Fruit fly (Drosophila melanogaster): ENCODE results near the gene RpS27A.

RpS27A gene

dm6 chr2L:10442048-10442790, 34.1 kb downstream of the RpS27A start, which contains the start of gene loh (continued):
- TF ChIP-seq tup (GFP tag; optimal IDR thresholded peaks at IDR 0.05) (no peak), nmo (GFP tag; optimal IDR thresholded peaks at IDR 0.05) (peak; percentile 81), CG2116 (GFP tag; optimal IDR thresholded peaks at IDR 0.05) (no peak), Xrp1 (GFP tag; IDR thresholded peaks at IDR 0.05) (peak; percentile 57; the same call in 1 of the 2 replicates), Gsc (GFP tag; IDR thresholded peaks at IDR 0.05) (no peak), schlank (tag; optimal IDR thresholded peaks at IDR 0.05) (no peak), E2f2 (GFP tag; IDR thresholded peaks at IDR 0.05) (peak; percentile 30; the same call in 1 of the 2 replicates), Dbx (GFP tag; IDR thresholded peaks at IDR 0.05) (no peak), NC2α (GFP tag; optimal IDR thresholded peaks at IDR 0.05) (no peak), Trl (optimal IDR thresholded peaks at IDR 0.05) (no peak), Trl (GFP tag; optimal IDR thresholded peaks at IDR 0.05) (no peak), tna (GFP tag; IDR thresholded peaks at IDR 0.05; ENCODE audit: partially characterized antibody) (no peak), esg (GFP tag; conservative IDR thresholded peaks at IDR 0.05) (peak; percentile 25; the same call in 1 of the 2 replicates), sens (GFP tag) (peak; percentile 75), Abd-B (GFP tag; optimal IDR thresholded peaks at IDR 0.05) (no peak), dm (GFP tag; optimal IDR thresholded peaks at IDR 0.05) (no peak), CG32772 (GFP tag; IDR thresholded peaks at IDR 0.05) (no peak; the same call in 1 of the 2 replicates), YL-1 (GFP tag; optimal IDR thresholded peaks at IDR 0.05) (no peak), CG9609 (GFP tag; optimal IDR thresholded peaks at IDR 0.05) (no peak), Ets65A (GFP tag) (peak; percentile 0), Mad (GFP tag; optimal IDR thresholded peaks at IDR 0.05) (no peak), btn (GFP tag; optimal IDR thresholded peaks at IDR 0.05) (no peak), onecut (GFP tag; IDR thresholded peaks at IDR 0.05) (0 out of 2 replicates have a peak, but pooled peaks have one; percentile 28), CG4404 (GFP tag; IDR thresholded peaks at IDR 0.05) (no peak), CG4820 (GFP tag; optimal IDR thresholded peaks at IDR 0.05) (peak; percentile 52), sima (GFP tag; optimal IDR thresholded peaks at IDR 0.05) (no peak), sim (GFP tag; IDR thresholded peaks at IDR 0.05) (no peak), wek (GFP tag; optimal IDR thresholded peaks at IDR 0.05) (no peak), Bteb2 (GFP tag; optimal IDR thresholded peaks at IDR 0.05) (no peak), CG6791 (GFP tag; IDR thresholded peaks at IDR 0.05; ENCODE audit: partially characterized antibody) (no peak), slp2 (GFP tag; optimal IDR thresholded peaks at IDR 0.05) (no peak), pros (GFP tag; optimal IDR thresholded peaks at IDR 0.05) (no peak), shn (GFP tag; optimal IDR thresholded peaks at IDR 0.05) (no peak), CG43689 (GFP tag; IDR thresholded peaks at IDR 0.05) (no peak), CG9215 (GFP tag; IDR thresholded peaks at IDR 0.05) (no peak), Fer2 (tag; optimal IDR thresholded peaks at IDR 0.05) (peak; percentile 2), CG2875 (GFP tag; optimal IDR thresholded peaks at IDR 0.05) (no peak), Pdp1 (GFP tag; optimal IDR thresholded peaks at IDR 0.05) (no peak), CkIIα-i1 (GFP tag; IDR thresholded peaks at IDR 0.05) (no peak), trem (tag; optimal IDR thresholded peaks at IDR 0.05) (peak; percentile 24), row (GFP tag; IDR thresholded peaks at IDR 0.05) (peak; percentile 76), ash1 (GFP tag; optimal IDR thresholded peaks at IDR 0.05) (no peak), GATAe (GFP tag; conservative IDR thresholded peaks at IDR 0.05) (no peak), Aef1 (GFP tag; IDR thresholded peaks at IDR 0.05) (no peak), Doc2 (GFP tag; IDR thresholded peaks at IDR 0.05) (no peak), run (tag; optimal IDR thresholded peaks at IDR 0.05) (no peak), CG42726 (GFP tag; IDR thresholded peaks at IDR 0.05; ENCODE audit: partially characterized antibody) (no peak)
